Fruit fly (Drosophila melanogaster) whole organism, embryonic: ENCODE measurements around the gene CG6937.
A peak's percentile ranks its signal among the peaks of the same experiment; 100 is the strongest.

Experiments
- Ada2b ChIP-seq: fragments of 200-800 bp; sonication (Bioruptor generic); IDR thresholded peaks from 2 replicates; pipeline ENCODE4 v1.3.6; 2022; ENCODE audit warnings: missing biosample characterization, missing genetic modification characterization
- Atf6 ChIP-seq: fragments of 200-800 bp; sonication (Bioruptor generic); IDR thresholded peaks from 2 replicates; pipeline ENCODE4 v1.3.6; 2022; ENCODE audit warnings: missing biosample characterization, missing genetic modification characterization
- CG10147 ChIP-seq: fragments of 200-800 bp; sonication (Bioruptor generic); optimal IDR thresholded peaks from 2 replicates; lab custom pipeline; 2019; ENCODE audit warnings: missing biosample characterization, mild to moderate bottlenecking, missing genetic modification characterization, moderate library complexity
- CG10565 ChIP-seq: fragments of 200-800 bp; sonication (Bioruptor generic); optimal IDR thresholded peaks from 3 replicates; lab custom pipeline; 2016; ENCODE audit warnings: missing biosample characterization, mild to moderate bottlenecking, missing genetic modification characterization
- CG10654 ChIP-seq: fragments of 200-800 bp; sonication (Bioruptor generic); optimal IDR thresholded peaks from 2 replicates; lab custom pipeline; 2016; ENCODE audit warnings: missing biosample characterization, missing genetic modification characterization
- CG11247 ChIP-seq: fragments of 200-800 bp; sonication (Bioruptor generic); IDR thresholded peaks from 2 replicates; pipeline ENCODE4 v1.3.6; 2022; ENCODE audit warnings: missing biosample characterization, missing genetic modification characterization
- CG11696 ChIP-seq: fragments of 200-800 bp; sonication (Bioruptor generic); IDR thresholded peaks from 2 replicates; pipeline ENCODE4 v1.3.6; 2022; ENCODE audit warnings: missing biosample characterization, missing genetic modification characterization
- CG12299 ChIP-seq: fragments of 200-800 bp; sonication (Bioruptor generic); optimal IDR thresholded peaks from 2 replicates; lab custom pipeline; 2018; ENCODE audit warnings: missing biosample characterization, mild to moderate bottlenecking, missing genetic modification characterization
- CG12391 ChIP-seq: fragments of 200-800 bp; sonication (Bioruptor generic); optimal IDR thresholded peaks from 3 replicates; lab custom pipeline; 2018; ENCODE audit warnings: missing biosample characterization, mild to moderate bottlenecking, missing genetic modification characterization, moderate library complexity
- CG14441 ChIP-seq: fragments of 200-800 bp; sonication (Bioruptor generic); IDR thresholded peaks from 2 replicates; pipeline ENCODE4 v1.3.6; 2022; ENCODE audit warnings: missing biosample characterization, missing genetic modification characterization
- CG15269 ChIP-seq: fragments of 200-800 bp; sonication (Bioruptor generic); optimal IDR thresholded peaks from 2 replicates; lab custom pipeline; 2018; ENCODE audit warnings: missing biosample characterization, mild to moderate bottlenecking, missing genetic modification characterization, moderate library complexity
- CG15601 ChIP-seq: fragments of 200-800 bp; sonication (Bioruptor generic); optimal IDR thresholded peaks from 3 replicates; lab custom pipeline; 2019; ENCODE audit warnings: missing biosample characterization, mild to moderate bottlenecking, missing genetic modification characterization, moderate library complexity
- CG1647 ChIP-seq: fragments of 200-800 bp; sonication (Bioruptor generic); optimal IDR thresholded peaks from 3 replicates; lab custom pipeline; 2016; ENCODE audit warnings: missing biosample characterization, missing genetic modification characterization
- CG18011 ChIP-seq: fragments of 200-800 bp; sonication (Bioruptor generic); optimal IDR thresholded peaks from 2 replicates; lab custom pipeline; 2017; ENCODE audit warnings: missing biosample characterization, missing genetic modification characterization, mild to moderate bottlenecking, moderate library complexity, missing genotype
- CG3995 ChIP-seq: fragments of 200-800 bp; sonication (Bioruptor generic); optimal IDR thresholded peaks from 3 replicates; lab custom pipeline; 2016; ENCODE audit warnings: missing biosample characterization, missing genetic modification characterization
- CG5180 ChIP-seq: fragments of 200-800 bp; sonication (Bioruptor generic); optimal IDR thresholded peaks from 3 replicates; lab custom pipeline; 2017; ENCODE audit warnings: missing biosample characterization, missing genetic modification characterization, mild to moderate bottlenecking, moderate library complexity, missing genetic modification reagents
- CG8089 ChIP-seq: fragments of 200-800 bp; sonication (Bioruptor generic); optimal IDR thresholded peaks from 3 replicates; lab custom pipeline; 2016; ENCODE audit warnings: missing biosample characterization, missing genetic modification characterization
- Chrac-16 ChIP-seq: fragments of 200-800 bp; sonication (Bioruptor generic); optimal IDR thresholded peaks from 3 replicates; lab custom pipeline; 2016; ENCODE audit warnings: missing biosample characterization, missing genetic modification characterization
- D19B ChIP-seq: fragments of 200-800 bp; sonication (Bioruptor generic); optimal IDR thresholded peaks from 2 replicates; lab custom pipeline; 2017; ENCODE audit warnings: missing biosample characterization, mild to moderate bottlenecking, missing genetic modification characterization
- Dek ChIP-seq: fragments of 200-800 bp; sonication (Bioruptor generic); optimal IDR thresholded peaks from 3 replicates; lab custom pipeline; 2019; ENCODE audit warnings: missing biosample characterization, mild to moderate bottlenecking, missing genetic modification characterization, moderate library complexity
- E2f1 ChIP-seq: fragments of 200-800 bp; sonication (Bioruptor generic); IDR thresholded peaks from 2 replicates; pipeline ENCODE4 v1.3.6; 2022; ENCODE audit warnings: missing biosample characterization, missing genetic modification characterization
- Fer1 ChIP-seq: fragments of 200-800 bp; sonication (Bioruptor generic); optimal IDR thresholded peaks from 2 replicates; lab custom pipeline; 2017; ENCODE audit warnings: missing biosample characterization, mild to moderate bottlenecking, missing genetic modification characterization
- Gsc ChIP-seq: fragments of 200-800 bp; sonication (Bioruptor generic); IDR thresholded peaks from 2 replicates; pipeline ENCODE4 v1.3.6; 2022; ENCODE audit warnings: missing biosample characterization, missing genetic modification characterization
- Ssrp ChIP-seq: fragments of 200-800 bp; sonication (Bioruptor generic); optimal IDR thresholded peaks from 2 replicates; lab custom pipeline; 2018; ENCODE audit warnings: missing biosample characterization, mild to moderate bottlenecking, missing genetic modification characterization, moderate library complexity
- ato ChIP-seq: fragments of 200-800 bp; sonication (Bioruptor generic); IDR thresholded peaks from 2 replicates; pipeline ENCODE4 v1.3.6; 2022; ENCODE audit warnings: missing biosample characterization, missing genetic modification characterization; ENCODE audit not compliant: partially characterized antibody
- cad ChIP-seq: fragments of >200 bp; optimal IDR thresholded peaks from 2 replicates; lab custom pipeline; 2017; ENCODE audit warnings: missing biosample characterization, missing genetic modification characterization
- chinmo ChIP-seq: fragments of 200-800 bp; sonication (Bioruptor generic); IDR thresholded peaks from 4 replicates; pipeline ENCODE4 v1.3.6; 2022; ENCODE audit warnings: missing biosample characterization, missing genetic modification characterization; ENCODE audit not compliant: partially characterized antibody
- crp ChIP-seq, 2 experiments: fragments of 200-800 bp; sonication (Bioruptor generic); optimal IDR thresholded peaks; 2 replicates in 1 of 2; 3 replicates in 1 of 2; lab custom pipeline; 2017; ENCODE audit warnings: missing biosample characterization in 2 of 2, missing genetic modification characterization in 2 of 2, mild to moderate bottlenecking in 1 of 2, moderate library complexity in 1 of 2
- cwo ChIP-seq: fragments of 200-800 bp; sonication (Bioruptor generic); optimal IDR thresholded peaks from 3 replicates; lab custom pipeline; 2017; ENCODE audit warnings: missing biosample characterization, missing genetic modification characterization, mild to moderate bottlenecking, moderate library complexity, missing genetic modification reagents
- eve ChIP-seq, 2 experiments: fragments of >200 bp; optimal IDR thresholded peaks; 2 replicates each; lab custom pipeline; 2017; ENCODE audit warnings: missing biosample characterization in 2 of 2, missing genetic modification characterization in 2 of 2
- ewg ChIP-seq: fragments of 200-800 bp; sonication (Bioruptor generic); optimal IDR thresholded peaks from 3 replicates; lab custom pipeline; 2017; ENCODE audit warnings: mild to moderate bottlenecking, missing biosample characterization, missing genetic modification reagents, missing genetic modification characterization
- lab ChIP-seq: fragments of 200-800 bp; sonication (Bioruptor generic); optimal IDR thresholded peaks from 3 replicates; lab custom pipeline; 2017; ENCODE audit warnings: missing biosample characterization, missing genetic modification characterization, mild to moderate bottlenecking, moderate library complexity, missing genetic modification reagents
- lilli ChIP-seq: fragments of 200-800 bp; sonication (Bioruptor generic); optimal IDR thresholded peaks from 3 replicates; lab custom pipeline; 2016; ENCODE audit warnings: missing biosample characterization, missing genetic modification characterization
- luna ChIP-seq: fragments of 200-800 bp; sonication (Bioruptor generic); optimal IDR thresholded peaks from 2 replicates; lab custom pipeline; 2016; ENCODE audit warnings: missing biosample characterization, missing genetic modification characterization
- nerfin-2 ChIP-seq: fragments of 200-800 bp; sonication (Bioruptor generic); IDR thresholded peaks from 2 replicates; pipeline ENCODE4 v1.3.6; 2022; ENCODE audit warnings: missing biosample characterization, missing genetic modification characterization; ENCODE audit not compliant: partially characterized antibody
- phol ChIP-seq: fragments of 200-800 bp; sonication (Bioruptor generic); optimal IDR thresholded peaks from 3 replicates; lab custom pipeline; 2018; ENCODE audit warnings: missing biosample characterization, mild to moderate bottlenecking, missing genetic modification characterization, moderate library complexity
- sens-2 ChIP-seq: fragments of 200-800 bp; sonication (Bioruptor generic); IDR thresholded peaks from 2 replicates; pipeline ENCODE4 v1.3.6; 2022; ENCODE audit warnings: missing biosample characterization, missing genetic modification characterization
- slp2 ChIP-seq: fragments of 200-800 bp; sonication (Bioruptor generic); optimal IDR thresholded peaks from 2 replicates; lab custom pipeline; 2016; ENCODE audit warnings: missing biosample characterization, missing genetic modification characterization
- sqz ChIP-seq: fragments of 200-800 bp; sonication (Bioruptor generic); optimal IDR thresholded peaks from 3 replicates; lab custom pipeline; 2018; ENCODE audit warnings: missing biosample characterization, mild to moderate bottlenecking, missing genetic modification characterization
- sug ChIP-seq: fragments of 200-800 bp; optimal IDR thresholded peaks from 2 replicates; lab custom pipeline; 2019; ENCODE audit warnings: missing biosample characterization, mild to moderate bottlenecking, missing genetic modification characterization, moderate library complexity
- tin ChIP-seq: fragments of 200-800 bp; sonication (Bioruptor generic); optimal IDR thresholded peaks from 3 replicates; lab custom pipeline; 2016; ENCODE audit warnings: missing biosample characterization, missing genetic modification characterization
- tll ChIP-seq, 2 experiments: fragments of 200-800 bp in 1 of 2; fragments of >200 bp in 1 of 2; sonication (Bioruptor generic) in 1 of 2; optimal IDR thresholded peaks; 2 replicates each; lab custom pipeline; 2017 to 2019; ENCODE audit warnings: missing biosample characterization in 2 of 2, missing genetic modification characterization in 2 of 2, mild to moderate bottlenecking in 1 of 2, moderate library complexity in 1 of 2
- trem ChIP-seq: fragments of 200-800 bp; optimal IDR thresholded peaks from 3 replicates; lab custom pipeline; 2019; ENCODE audit warnings: missing biosample characterization, mild to moderate bottlenecking, missing genetic modification characterization, moderate library complexity
- trh ChIP-seq: fragments of 200-800 bp; sonication (Bioruptor generic); optimal IDR thresholded peaks from 2 replicates; lab custom pipeline; 2016; ENCODE audit warnings: missing biosample characterization, missing genetic modification characterization
- unc-4 ChIP-seq: fragments of 200-800 bp; sonication (Bioruptor generic); IDR thresholded peaks from 2 replicates; pipeline ENCODE4 v1.3.6; 2022; ENCODE audit warnings: missing biosample characterization, missing genetic modification characterization; ENCODE audit not compliant: partially characterized antibody
- usp ChIP-seq: fragments of >200 bp; optimal IDR thresholded peaks from 2 replicates; lab custom pipeline; 2017; ENCODE audit warnings: missing biosample characterization, missing genetic modification characterization

Gene CG6937

DNA sequence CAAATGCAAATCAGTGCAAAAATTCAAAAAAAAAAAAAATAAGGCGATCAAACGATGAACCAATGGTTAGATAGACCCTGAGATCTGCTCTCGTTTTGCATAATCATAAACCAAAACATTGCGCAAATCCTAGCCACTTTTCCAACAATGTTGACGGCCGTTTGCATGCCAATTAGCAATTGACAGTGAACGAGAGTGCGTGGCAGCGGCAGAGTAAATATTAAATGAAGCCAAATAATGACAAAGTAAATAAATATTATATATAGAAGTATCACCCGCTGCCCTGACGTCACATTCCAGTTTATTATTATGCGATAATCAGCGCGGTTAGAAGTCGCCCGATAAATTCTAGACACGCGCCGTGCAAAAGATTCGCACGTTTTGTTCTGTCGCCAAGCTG is 48.6 kb upstream of the CG6937 start:
- TF ChIP-seq CG3995 (GFP tag; lab: Kevin White, UChicago) = no peak
- TF ChIP-seq Fer1 (GFP tag; lab: Kevin White, UChicago) = no peak
- TF ChIP-seq cwo (GFP tag; lab: Kevin White, UChicago) = peak; percentile 71
- no peak for TF ChIP-seq luna (GFP tag; lab: Kevin White, UChicago)
- TF ChIP-seq unc-4 (GFP tag; lab: Robert Waterston, UW) = no peak
- TF ChIP-seq CG1647 (GFP tag; lab: Kevin White, UChicago) = no peak
- no peak for TF ChIP-seq sug
- TF ChIP-seq CG10565 (GFP tag; lab: Kevin White, UChicago) = no peak
- peak; percentile 68 for TF ChIP-seq CG18011
- TF ChIP-seq Gsc (GFP tag; lab: Robert Waterston, UW) = no peak
- TF ChIP-seq nerfin-2 = no peak
- no peak for TF ChIP-seq ewg
- no peak for TF ChIP-seq CG8089 (GFP tag; lab: Kevin White, UChicago)

DNA sequence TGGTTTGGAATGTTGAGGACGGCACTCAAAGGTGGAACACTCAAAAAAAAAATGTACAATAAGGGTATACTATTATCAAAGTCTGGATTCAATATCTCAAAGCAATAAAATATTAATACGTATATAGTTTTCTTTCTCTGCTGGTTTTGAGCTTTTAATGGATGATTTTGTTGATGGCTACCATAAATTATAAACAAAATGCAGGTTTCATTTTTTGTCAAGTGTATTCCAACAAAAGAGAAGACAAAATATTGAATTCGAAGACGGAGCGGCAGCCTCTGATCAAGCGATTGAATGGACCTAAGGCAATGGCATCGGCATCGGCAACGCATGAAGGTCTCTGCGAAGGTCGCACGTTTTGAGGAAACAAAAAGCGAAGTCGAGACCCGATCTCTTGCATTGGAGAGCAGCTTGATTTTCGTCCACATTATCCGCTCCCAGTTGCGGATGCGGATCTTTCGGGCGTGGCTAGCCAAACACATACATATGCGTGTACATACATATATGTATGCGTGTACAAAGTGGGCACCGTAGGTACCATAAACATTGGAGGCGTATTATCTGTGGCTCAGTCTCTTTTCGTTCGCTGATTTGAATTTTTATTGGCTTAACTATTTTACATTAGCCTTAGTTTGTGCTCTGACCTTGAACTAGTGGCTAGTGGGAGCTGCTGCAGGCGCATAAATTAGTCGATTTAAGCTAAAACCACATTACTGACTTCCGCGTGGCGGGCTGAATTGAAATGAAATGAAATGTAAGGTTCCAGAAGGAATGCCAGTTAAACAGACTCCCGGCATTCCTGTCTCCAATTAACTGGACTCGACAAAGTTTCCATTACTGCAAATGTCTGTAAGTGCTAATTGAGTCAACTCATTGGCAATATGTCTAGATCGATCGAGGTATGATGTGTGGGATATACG is 47.8 kb upstream of the CG6937 start:
- TF ChIP-seq CG11247 (GFP tag; lab: Robert Waterston, UW) (no peak), CG11696 (GFP tag; lab: Robert Waterston, UW) (0 out of 2 replicates have a peak, but pooled peaks have one; percentile 13), Fer1 (GFP tag; lab: Kevin White, UChicago) (peak; percentile 55), D19B (GFP tag; lab: Kevin White, UChicago) (no peak), CG10654 (no peak), ato (GFP tag; lab: Robert Waterston, UW) (no peak), E2f1 (GFP tag; lab: Robert Waterston, UW) (0 out of 2 replicates have a peak, but pooled peaks have one; percentile 30), trem (tag; lab: Kevin White, UChicago) (no peak), CG12299 (tag; lab: Kevin White, UChicago) (no peak), cad (no peak), sens-2 (0 out of 2 replicates have a peak, but pooled peaks have one; percentile 28), Chrac-16 (no peak), sqz (GFP tag; lab: Kevin White, UChicago) (peak; percentile 10), CG5180 (GFP tag; lab: Kevin White, UChicago) (peak; percentile 27), trh (no peak), crp (GFP tag; optimal IDR thresholded peaks at IDR 0.05; lab: Kevin White, UChicago) (no peak), eve (GFP tag; optimal IDR thresholded peaks at IDR 0.05; lab: Kevin White, UChicago) (no peak), Dek (peak; percentile 9), CG14441 (GFP tag; lab: Robert Waterston, UW) (0 out of 2 replicates have a peak, but pooled peaks have one; percentile 59), tll (GFP tag; optimal IDR thresholded peaks at IDR 0.05; lab: Kevin White, UChicago) (no peak), Ssrp (tag; lab: Kevin White, UChicago) (peak; percentile 23), Ada2b (peak; percentile 33; the same call in 1 of the 2 replicates), slp2 (GFP tag; lab: Kevin White, UChicago) (no peak), lilli (GFP tag; lab: Kevin White, UChicago) (peak; percentile 31), CG10147 (peak; percentile 9), chinmo (GFP tag; lab: Robert Waterston, UW) (peak; percentile 55; the same call in 3 of the 4 replicates), CG15269 (tag; lab: Kevin White, UChicago) (peak; percentile 79), usp (GFP tag; lab: Kevin White, UChicago) (no peak), CG12391 (peak; percentile 55), CG15601 (tag; lab: Kevin White, UChicago) (peak; percentile 20), phol (tag; lab: Kevin White, UChicago) (peak; percentile 54), tin (GFP tag; lab: Kevin White, UChicago) (peak; percentile 1), lab (GFP tag; lab: Kevin White, UChicago) (peak; percentile 37), CG1647 (GFP tag; lab: Kevin White, UChicago) (no peak), Atf6 (GFP tag; lab: Robert Waterston, UW) (peak; percentile 32; the same call in 1 of the 2 replicates)
